Worm (Caenorhabditis elegans) whole organism, late embryonic: ENCODE data around the gene F27B3.8.

ENCODE experiments used
- elt-4 ChIP-seq: sonication (generic microtip); optimal IDR thresholded peaks from 2 replicates; lab custom pipeline; 2016; ENCODE audit warnings: missing genetic modification characterization, missing compliant biosample characterization
- nhr-11 ChIP-seq: fragments of 150-350 bp; optimal IDR thresholded peaks from 2 replicates; lab custom pipeline; 2014; ENCODE audit warnings: missing biosample characterization, missing genetic modification characterization
- unc-86 ChIP-seq: sonication (generic microtip); optimal IDR thresholded peaks from 2 replicates; lab custom pipeline; 2016; ENCODE audit warnings: missing genetic modification characterization, missing compliant biosample characterization

- no peak for TF ChIP-seq nhr-11 (tag; lab: Kevin White, UChicago)
- TF ChIP-seq unc-86, result no peak
- TF ChIP-seq elt-4, result no peak
Observed at ce11 chrIII:6608101-6608672, 28.7 kb downstream of the F27B3.8 start, which contains the start of the genes mdh-2 and F20H11.4.
